Fruit fly (Drosophila melanogaster): ENCODE results near the gene CG43342.

Gene CG43342

DNA sequence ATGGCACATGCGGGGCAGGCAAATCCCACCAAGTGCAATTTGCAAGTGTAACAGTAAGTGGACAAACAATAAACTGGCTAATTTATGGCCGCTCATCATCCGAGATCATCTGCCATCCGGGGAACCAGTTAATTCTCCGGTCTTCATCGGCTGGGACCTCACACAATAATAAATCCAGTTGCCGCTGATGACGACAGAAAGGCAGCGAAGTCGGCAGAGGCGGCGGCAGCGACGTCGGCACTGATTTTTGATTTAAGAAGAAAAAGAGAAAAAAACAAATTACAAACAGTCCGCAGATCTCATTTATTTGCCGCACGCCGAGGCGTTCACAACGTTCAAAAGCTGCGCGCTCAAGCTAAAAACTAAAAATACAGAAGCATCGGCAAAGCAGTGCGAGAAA is 21.2 kb downstream of the CG43342 start, which contains the start of gene CG13856:
CG13856 (plus strand) TSS at position 301 of the 400 bp plus-strand sequence.
- TF ChIP-seq CG17801 (GFP tag; optimal IDR thresholded peaks at IDR 0.05; ENCODE audit: partially characterized antibody), result no peak

- no peak for TF ChIP-seq CG17801 (GFP tag; optimal IDR thresholded peaks at IDR 0.05; ENCODE audit: partially characterized antibody)
These were observed 24.5 kb downstream of the CG43342 start, which contains the start of gene CG13855 for dm6 chr3R:22405639-22406038. Gene CG13855, plus strand, starts transcription at chr3R:22405939.

- peak; percentile 50 for TF ChIP-seq CG17801 (GFP tag; optimal IDR thresholded peaks at IDR 0.05; ENCODE audit: partially characterized antibody)
These were observed 29.6 kb downstream of the CG43342 start, which contains the start of the genes CG13850 and lqfR for dm6 chr3R:22410537-22411360. Gene CG13850, minus strand, starts transcription at chr3R:22410915. Gene lqfR, plus strand, starts transcription at chr3R:22411301.

- no peak for TF ChIP-seq CG17801 (GFP tag; optimal IDR thresholded peaks at IDR 0.05; ENCODE audit: partially characterized antibody)
These were observed 30.9 kb downstream of the CG43342 start for dm6 chr3R:22411879-22412587.

- peak; percentile 59 for TF ChIP-seq CG17801 (GFP tag; optimal IDR thresholded peaks at IDR 0.05; ENCODE audit: partially characterized antibody)
These were observed 39.8 kb downstream of the CG43342 start, which contains the start of the genes Nop56 and mats for dm6 chr3R:22420911-22421310. Gene Nop56, minus strand, starts transcription at chr3R:22421068. Gene mats, plus strand, starts transcription at chr3R:22421161.

DNA sequence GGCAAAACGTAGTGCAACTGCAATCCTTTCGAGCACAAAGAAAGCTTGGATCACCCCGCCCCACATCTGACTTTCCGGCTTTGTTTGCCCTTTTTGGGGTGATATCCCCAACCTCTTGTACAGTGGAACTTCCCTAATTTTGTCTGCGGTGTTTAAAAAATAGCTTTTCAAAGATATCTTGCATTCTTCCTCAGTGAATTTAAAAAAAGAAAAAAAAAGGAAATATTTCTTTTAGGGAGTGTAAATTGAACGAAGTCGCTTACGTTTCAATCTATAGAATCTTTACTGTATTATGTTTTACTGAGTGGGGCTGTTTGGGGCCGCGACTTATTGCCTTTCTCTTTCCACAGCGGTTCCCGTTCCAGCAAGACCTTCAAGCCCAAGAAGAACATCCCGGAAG is 40.5 kb downstream of the CG43342 start:
- TF ChIP-seq CG17801 (GFP tag; optimal IDR thresholded peaks at IDR 0.05; ENCODE audit: partially characterized antibody), result peak; percentile 67

dm6 chr3R:22423996-22424395 is 42.9 kb downstream of the CG43342 start:
- TF ChIP-seq CG17801 (GFP tag; optimal IDR thresholded peaks at IDR 0.05; ENCODE audit: partially characterized antibody), result no peak

- TF ChIP-seq CG17801 (GFP tag; optimal IDR thresholded peaks at IDR 0.05; ENCODE audit: partially characterized antibody), result peak; percentile 57
These were observed 43.6 kb downstream of the CG43342 start, which contains the start of gene pinta for dm6 chr3R:22424602-22425190. Gene pinta, minus strand, starts transcription at chr3R:22424929.
